Worm (Caenorhabditis elegans) whole organism, L1 larva: ENCODE results near the gene sra-33.

Source experiments
- ama-1 ChIP-seq: fragments of 150-350 bp; optimal IDR thresholded peaks from 2 replicates; lab custom pipeline; 2014
- ceh-82 ChIP-seq, 3 experiments: fragments of 150-350 bp in 1 of 3; sonication (generic microtip) in 2 of 3; optimal IDR thresholded peaks; 2 replicates each; lab custom pipeline; 2014 to 2017; ENCODE audit warnings: missing biosample characterization in 3 of 3, missing genetic modification characterization in 3 of 3
- ets-5 ChIP-seq: fragments of 200-800 bp; sonication (Bioruptor generic); IDR thresholded peaks from 2 replicates; pipeline ENCODE4 v1.3.6; 2022; ENCODE audit warnings: missing genetic modification characterization, missing compliant biosample characterization
- lsy-2 ChIP-seq, 2 experiments: fragments of 150-350 bp; optimal IDR thresholded peaks; 2 replicates each; lab custom pipeline; 2014; ENCODE audit warnings: missing biosample characterization in 2 of 2, missing genetic modification characterization in 2 of 2
- nhr-237 ChIP-seq: fragments of 150-350 bp; optimal IDR thresholded peaks from 2 replicates; lab custom pipeline; 2014; ENCODE audit warnings: missing biosample characterization, missing genetic modification characterization
- nhr-28 ChIP-seq: fragments of 150-350 bp; optimal IDR thresholded peaks from 2 replicates; lab custom pipeline; 2014; ENCODE audit warnings: missing biosample characterization, missing genetic modification characterization
- nhr-47 ChIP-seq: sonication (generic microtip); optimal IDR thresholded peaks from 2 replicates; lab custom pipeline; 2016; ENCODE audit warnings: mild to moderate bottlenecking, missing genetic modification characterization, moderate library complexity, missing compliant biosample characterization
- nhr-77 ChIP-seq: fragments of 150-350 bp; optimal IDR thresholded peaks from 2 replicates; lab custom pipeline; 2014; ENCODE audit warnings: missing biosample characterization, missing genetic modification characterization
- nhr-90 ChIP-seq: sonication (generic microtip); optimal IDR thresholded peaks from 2 replicates; lab custom pipeline; 2016; ENCODE audit warnings: mild to moderate bottlenecking, missing genetic modification characterization, missing compliant biosample characterization; ENCODE audit not compliant: poor library complexity
- tlp-1 ChIP-seq: fragments of 150-350 bp; optimal IDR thresholded peaks from 2 replicates; lab custom pipeline; 2014; ENCODE audit warnings: missing biosample characterization, missing genetic modification characterization

DNA sequence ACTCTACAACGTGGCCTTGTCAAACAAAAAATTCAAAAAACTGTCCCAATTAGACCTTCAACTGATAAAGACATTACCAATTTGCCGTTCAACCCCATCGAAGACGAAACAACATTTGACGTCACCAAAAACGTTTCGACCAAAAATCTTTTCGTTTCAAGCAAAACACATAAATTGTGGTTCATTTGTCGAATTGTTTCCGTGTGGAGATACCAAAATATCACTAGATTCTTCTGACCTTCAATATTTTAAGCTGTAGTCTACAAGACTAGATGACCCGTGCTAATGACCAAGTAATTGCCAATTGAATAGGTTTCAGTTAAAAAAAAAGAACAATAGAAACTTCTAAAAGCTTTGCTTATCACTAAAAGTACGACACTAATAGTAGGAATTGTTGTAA lies 11.4 kb upstream of the sra-33 start:
- TF ChIP-seq nhr-237 (tag; lab: Kevin White, UChicago): no peak
- no peak for TF ChIP-seq nhr-90
- TF ChIP-seq ama-1 (lab: Kevin White, UChicago): no peak
- no peak for TF ChIP-seq tlp-1 (tag; lab: Kevin White, UChicago)
- no peak for TF ChIP-seq nhr-47 (tag; lab: Kevin White, UChicago)
- no peak for TF ChIP-seq nhr-28 (tag; lab: Kevin White, UChicago)
- no peak for TF ChIP-seq ets-5 (GFP tag; lab: Robert Waterston, UW)
- TF ChIP-seq nhr-77 (tag; lab: Kevin White, UChicago): no peak
- no peak for TF ChIP-seq ceh-82 (tag; optimal IDR thresholded peaks at IDR 0.05; lab: Kevin White, UChicago)
- no peak for TF ChIP-seq lsy-2 (tag; optimal IDR thresholded peaks at IDR 0.05; lab: Kevin White, UChicago)
